Worm (Caenorhabditis elegans): ENCODE measurements around the gene F55A11.6.

- TF ChIP-seq Y105C5A.15 (GFP tag; IDR thresholded peaks at IDR 0.05) (no peak), lin-13 (GFP tag; optimal IDR thresholded peaks at IDR 0.05) (no peak), ces-1 (GFP tag; optimal IDR thresholded peaks at IDR 0.05) (no peak), nhr-111 (GFP tag; optimal IDR thresholded peaks at IDR 0.05) (no peak), snpc-4 (tag; optimal IDR thresholded peaks at IDR 0.05) (no peak), zag-1 (tag; optimal IDR thresholded peaks at IDR 0.05) (no peak), nhr-10 (tag; optimal IDR thresholded peaks at IDR 0.05) (no peak), ceh-82 (tag; optimal IDR thresholded peaks at IDR 0.05) (no peak), nhr-28 (tag; optimal IDR thresholded peaks at IDR 0.05) (no peak), php-3 (GFP tag; IDR thresholded peaks at IDR 0.05) (no peak), unc-62 (GFP tag; optimal IDR thresholded peaks at IDR 0.05 in 1 of 2) (peak in 1 of 2 experiments; percentile 97), unc-62 (tag; optimal IDR thresholded peaks at IDR 0.05) (no peak)
Measured at ce11 chrV:11789474-11789873, 12.8 kb downstream of the F55A11.6 start, which contains the start of gene D2023.1.

Data from whole organism, L4 larva.